Fruit fly (Drosophila melanogaster) whole organism, embryonic: ENCODE measurements around the gene RpS20.

Experiments
- Abd-B ChIP-seq: fragments of 200-800 bp; sonication (Bioruptor generic); optimal IDR thresholded peaks from 2 replicates; lab custom pipeline; 2018; ENCODE audit warnings: missing biosample characterization, mild to moderate bottlenecking, missing genetic modification characterization, moderate library complexity
- CG1024 ChIP-seq: fragments of 200-800 bp; sonication (Bioruptor generic); IDR thresholded peaks from 2 replicates; pipeline ENCODE4 v1.3.6; 2022; ENCODE audit warnings: missing biosample characterization, missing genetic modification characterization
- CG10321 ChIP-seq: fragments of 200-800 bp; sonication (Bioruptor generic); IDR thresholded peaks from 2 replicates; pipeline ENCODE4 v1.3.6; 2022; ENCODE audit warnings: missing biosample characterization, missing genetic modification characterization
- CG11695 ChIP-seq: fragments of 200-800 bp; sonication (Bioruptor generic); IDR thresholded peaks from 3 replicates; pipeline ENCODE4 v1.3.6; 2022; ENCODE audit warnings: missing biosample characterization, missing genetic modification characterization
- CG15073 ChIP-seq: fragments of 200-800 bp; sonication (Bioruptor generic); optimal IDR thresholded peaks from 2 replicates; lab custom pipeline; 2016; ENCODE audit warnings: missing biosample characterization, missing genetic modification characterization
- CG1603 ChIP-seq: fragments of 200-800 bp; sonication (Bioruptor generic); optimal IDR thresholded peaks from 2 replicates; lab custom pipeline; 2019; ENCODE audit warnings: missing biosample characterization, mild to moderate bottlenecking, missing genetic modification characterization, moderate library complexity
- CG17359 ChIP-seq: fragments of 200-800 bp; sonication (Bioruptor generic); optimal IDR thresholded peaks from 3 replicates; lab custom pipeline; 2018; ENCODE audit warnings: missing biosample characterization, mild to moderate bottlenecking, missing genetic modification characterization, moderate library complexity
- CG17385 ChIP-seq: fragments of 200-800 bp; sonication (Bioruptor generic); optimal IDR thresholded peaks from 3 replicates; lab custom pipeline; 2018; ENCODE audit warnings: missing biosample characterization, mild to moderate bottlenecking, missing genetic modification characterization
- CG17912 ChIP-seq: fragments of 200-800 bp; sonication (Bioruptor generic); optimal IDR thresholded peaks from 2 replicates; lab custom pipeline; 2018; ENCODE audit warnings: missing biosample characterization, mild to moderate bottlenecking, missing genetic modification characterization
- CG18619 ChIP-seq: fragments of 200-800 bp; sonication (Bioruptor generic); optimal IDR thresholded peaks from 3 replicates; lab custom pipeline; 2017; ENCODE audit warnings: missing biosample characterization, mild to moderate bottlenecking, missing genetic modification characterization
- CG4282 ChIP-seq: fragments of 200-800 bp; sonication (Bioruptor generic); optimal IDR thresholded peaks from 2 replicates; lab custom pipeline; 2016; ENCODE audit warnings: missing biosample characterization, missing genetic modification characterization
- CG4404 ChIP-seq: fragments of 200-800 bp; sonication (Bioruptor generic); IDR thresholded peaks from 2 replicates; pipeline ENCODE4 v1.3.6; 2022; ENCODE audit warnings: missing biosample characterization, missing genetic modification characterization
- CG4854 ChIP-seq: fragments of 200-800 bp; sonication (Bioruptor generic); optimal IDR thresholded peaks from 2 replicates; lab custom pipeline; 2016; ENCODE audit warnings: missing biosample characterization, missing genetic modification characterization, inconsistent platforms
- CG6654 ChIP-seq: fragments of 200-800 bp; sonication (Bioruptor generic); optimal IDR thresholded peaks from 2 replicates; lab custom pipeline; 2017; ENCODE audit warnings: missing biosample characterization, mild to moderate bottlenecking, missing genetic modification characterization
- CG6765 ChIP-seq: fragments of 200-800 bp; sonication (Bioruptor generic); optimal IDR thresholded peaks from 3 replicates; lab custom pipeline; 2017; ENCODE audit warnings: missing biosample characterization, mild to moderate bottlenecking, missing genetic modification characterization
- CG6813 ChIP-seq: fragments of 200-800 bp; sonication (Bioruptor generic); optimal IDR thresholded peaks from 2 replicates; lab custom pipeline; 2017; ENCODE audit warnings: missing biosample characterization, missing genetic modification characterization, mild to moderate bottlenecking, moderate library complexity, missing genetic modification reagents
- CG7839 ChIP-seq: fragments of 200-800 bp; sonication (Bioruptor generic); optimal IDR thresholded peaks from 3 replicates; lab custom pipeline; 2018; ENCODE audit warnings: missing biosample characterization, mild to moderate bottlenecking, missing genetic modification characterization, moderate library complexity
- CG8388 ChIP-seq: fragments of 200-800 bp; sonication (Bioruptor generic); optimal IDR thresholded peaks from 2 replicates; lab custom pipeline; 2019; ENCODE audit warnings: missing biosample characterization, mild to moderate bottlenecking, missing genetic modification characterization, moderate library complexity
- CG8924 ChIP-seq: fragments of 200-800 bp; optimal IDR thresholded peaks from 3 replicates; lab custom pipeline; 2019; ENCODE audit warnings: missing biosample characterization, mild to moderate bottlenecking, missing genetic modification characterization, moderate library complexity
- CG9437 ChIP-seq: fragments of 200-800 bp; sonication (Bioruptor generic); optimal IDR thresholded peaks from 2 replicates; lab custom pipeline; 2018; ENCODE audit warnings: missing biosample characterization, mild to moderate bottlenecking, missing genetic modification characterization
- Deaf1 ChIP-seq: fragments of 200-800 bp; optimal IDR thresholded peaks from 3 replicates; lab custom pipeline; 2019; ENCODE audit warnings: missing biosample characterization, mild to moderate bottlenecking, missing genetic modification characterization, moderate library complexity
- Dll ChIP-seq: fragments of 200-800 bp; sonication (Bioruptor generic); IDR thresholded peaks from 4 replicates; pipeline ENCODE4 v1.3.6; 2022; ENCODE audit warnings: missing biosample characterization, missing genetic modification characterization; ENCODE audit not compliant: partially characterized antibody
- Hr3 ChIP-seq: fragments of 200-800 bp; sonication (Bioruptor generic); optimal IDR thresholded peaks from 3 replicates; lab custom pipeline; 2016; ENCODE audit warnings: missing biosample characterization, missing genetic modification characterization
- MBD-R2 ChIP-seq: fragments of 200-800 bp; sonication (Bioruptor generic); IDR thresholded peaks from 2 replicates; pipeline ENCODE4 v1.3.6; 2022; ENCODE audit warnings: missing biosample characterization, missing genetic modification characterization
- Mad ChIP-seq: fragments of 200-800 bp; sonication (Bioruptor generic); optimal IDR thresholded peaks from 2 replicates; lab custom pipeline; 2016; ENCODE audit warnings: missing biosample characterization, missing genetic modification characterization
- Max ChIP-seq: fragments of 200-800 bp; sonication (Bioruptor generic); optimal IDR thresholded peaks from 2 replicates; lab custom pipeline; 2016; ENCODE audit warnings: missing biosample characterization, mild to moderate bottlenecking, missing genetic modification characterization
- NC2β ChIP-seq: fragments of 200-800 bp; sonication (Bioruptor generic); optimal IDR thresholded peaks from 2 replicates; lab custom pipeline; 2016; ENCODE audit warnings: missing biosample characterization, missing genetic modification characterization
- Ravus ChIP-seq: fragments of 200-800 bp; sonication (Bioruptor generic); IDR thresholded peaks from 2 replicates; pipeline ENCODE4 v1.3.6; 2022; ENCODE audit warnings: missing biosample characterization, missing genetic modification characterization
- bcd ChIP-seq: fragments of 200-800 bp; sonication (Bioruptor generic); optimal IDR thresholded peaks from 2 replicates; lab custom pipeline; 2017; ENCODE audit warnings: missing biosample characterization, mild to moderate bottlenecking, missing genetic modification characterization
- cato ChIP-seq: fragments of 200-800 bp; sonication (Bioruptor generic); optimal IDR thresholded peaks from 2 replicates; lab custom pipeline; 2016; ENCODE audit warnings: missing biosample characterization, missing genetic modification characterization, borderline replicate concordance
- cg ChIP-seq: fragments of 200-800 bp; sonication (Bioruptor generic); optimal IDR thresholded peaks from 3 replicates; lab custom pipeline; 2019; ENCODE audit warnings: missing biosample characterization, mild to moderate bottlenecking, missing genetic modification characterization, moderate library complexity
- croc ChIP-seq: fragments of 200-800 bp; sonication (Bioruptor generic); conservative IDR thresholded peaks from 3 replicates; pipeline ENCODE4 v1.3.6; 2022; ENCODE audit warnings: missing biosample characterization, missing genetic modification characterization
- dmrt99B ChIP-seq: fragments of 200-800 bp; sonication (Bioruptor generic); optimal IDR thresholded peaks from 2 replicates; lab custom pipeline; 2018; ENCODE audit warnings: missing biosample characterization, mild to moderate bottlenecking, missing genetic modification characterization, moderate library complexity
- dysf ChIP-seq: fragments of 200-800 bp; sonication (Bioruptor generic); IDR thresholded peaks from 3 replicates; pipeline ENCODE4 v1.3.6; 2022; ENCODE audit warnings: missing biosample characterization, missing genetic modification characterization
- eyg ChIP-seq: fragments of 200-800 bp; sonication (Bioruptor generic); optimal IDR thresholded peaks from 3 replicates; lab custom pipeline; 2016; ENCODE audit warnings: missing biosample characterization, missing genetic modification characterization
- fd102C ChIP-seq: fragments of 200-800 bp; sonication (Bioruptor generic); optimal IDR thresholded peaks from 2 replicates; lab custom pipeline; 2018; ENCODE audit warnings: missing biosample characterization, mild to moderate bottlenecking, missing genetic modification characterization, moderate library complexity
- fd64A ChIP-seq: fragments of 200-800 bp; sonication (Bioruptor generic); optimal IDR thresholded peaks from 3 replicates; lab custom pipeline; 2018; ENCODE audit warnings: missing biosample characterization, mild to moderate bottlenecking, missing genetic modification characterization
- gsb-n ChIP-seq: fragments of 200-800 bp; sonication (Bioruptor generic); optimal IDR thresholded peaks from 3 replicates; lab custom pipeline; 2018; ENCODE audit warnings: missing biosample characterization, mild to moderate bottlenecking, missing genetic modification characterization
- jumu ChIP-seq: fragments of 200-800 bp; sonication (Bioruptor generic); optimal IDR thresholded peaks from 3 replicates; lab custom pipeline; 2016; ENCODE audit warnings: missing biosample characterization, missing genetic modification characterization
- lbe ChIP-seq: fragments of 200-800 bp; sonication (Bioruptor generic); optimal IDR thresholded peaks from 2 replicates; lab custom pipeline; 2016; ENCODE audit warnings: missing biosample characterization, mild to moderate bottlenecking, missing genetic modification characterization
- odd ChIP-seq: fragments of 200-800 bp; sonication (Bioruptor generic); optimal IDR thresholded peaks from 2 replicates; lab custom pipeline; 2017; ENCODE audit warnings: missing biosample characterization, mild to moderate bottlenecking, missing genetic modification characterization
- otp ChIP-seq: fragments of 200-800 bp; sonication (Bioruptor generic); IDR thresholded peaks from 3 replicates; pipeline ENCODE4, ENCODE4 v1.3.6; 2022; ENCODE audit warnings: missing biosample characterization, missing genetic modification characterization
- pan ChIP-seq, 4 experiments: fragments of >200 bp in 3 of 4; fragments of 200-800 bp in 1 of 4; sonication (Bioruptor generic) in 1 of 4; optimal IDR thresholded peaks in 3 of 4; IDR thresholded peaks in 1 of 4; 2 replicates each; pipeline versions ENCODE4 v1.3.6 to Lab custom; 2017 to 2022; ENCODE audit warnings: missing biosample characterization in 2 of 4, missing genetic modification characterization in 2 of 4, mixed read lengths in 1 of 4
- pho ChIP-seq: fragments of 200-800 bp; sonication (Bioruptor generic); optimal IDR thresholded peaks from 2 replicates; lab custom pipeline; 2016; ENCODE audit warnings: missing biosample characterization, missing genetic modification characterization
- run ChIP-seq: fragments of 200-800 bp; sonication (Bioruptor generic); optimal IDR thresholded peaks from 3 replicates; lab custom pipeline; 2018; ENCODE audit warnings: missing biosample characterization, mild to moderate bottlenecking, missing genetic modification characterization
- slou ChIP-seq: fragments of 200-800 bp; sonication (Bioruptor generic); optimal IDR thresholded peaks from 3 replicates; lab custom pipeline; 2016; ENCODE audit warnings: missing biosample characterization, missing genetic modification characterization
- sr ChIP-seq: fragments of 200-800 bp; sonication (Bioruptor generic); IDR thresholded peaks from 3 replicates; pipeline ENCODE4 v1.3.6; 2022; ENCODE audit warnings: missing biosample characterization, missing genetic modification characterization
- ssp ChIP-seq: fragments of 200-800 bp; sonication (Bioruptor generic); IDR thresholded peaks from 2 replicates; pipeline ENCODE4 v1.3.6; 2022; ENCODE audit warnings: missing biosample characterization, missing genetic modification characterization
- vfl ChIP-seq: fragments of 200-800 bp; sonication (Bioruptor generic); optimal IDR thresholded peaks from 2 replicates; lab custom pipeline; 2016; ENCODE audit warnings: missing biosample characterization, missing genetic modification characterization
- vnd ChIP-seq: fragments of 200-800 bp; sonication (Bioruptor generic); IDR thresholded peaks from 3 replicates; pipeline ENCODE4 v1.3.6; 2022; ENCODE audit warnings: missing biosample characterization, missing genetic modification characterization; ENCODE audit not compliant: partially characterized antibody
- zf30C ChIP-seq: fragments of 200-800 bp; sonication (Bioruptor generic); optimal IDR thresholded peaks from 3 replicates; lab custom pipeline; 2018; ENCODE audit warnings: missing biosample characterization, mild to moderate bottlenecking, missing genetic modification characterization

The RpS20 gene

DNA sequence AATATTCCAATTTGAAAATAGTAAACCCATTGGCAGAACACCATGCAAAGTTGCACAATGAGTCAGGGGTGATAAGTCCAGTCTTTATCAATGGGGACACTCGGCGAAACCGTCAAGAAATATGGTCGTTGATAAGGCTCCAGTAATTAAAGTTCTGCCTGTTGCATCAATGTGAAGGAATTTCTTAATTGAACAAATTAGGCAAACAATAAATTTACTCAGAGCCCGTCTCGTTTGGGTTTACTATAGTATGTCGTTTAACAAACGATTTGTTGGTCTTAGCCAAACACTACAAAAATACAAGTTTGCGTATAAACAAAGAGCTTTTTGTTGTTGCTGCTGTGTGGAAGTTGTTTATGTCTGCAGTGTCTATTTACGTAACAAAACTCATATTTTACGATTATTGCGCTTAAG lies 12.8 kb downstream of the RpS20 start (continued):
- TF ChIP-seq gsb-n (tag; lab: Kevin White, UChicago) (peak; percentile 27), odd (GFP tag; lab: Kevin White, UChicago) (peak; percentile 64), run (tag; lab: Kevin White, UChicago) (no peak), croc (no peak), jumu (GFP tag; lab: Kevin White, UChicago) (no peak), CG8924 (peak; percentile 21), CG6813 (GFP tag; lab: Kevin White, UChicago) (peak; percentile 36), CG17385 (GFP tag; lab: Kevin White, UChicago) (peak; percentile 38), eyg (GFP tag; lab: Kevin White, UChicago) (no peak), CG18619 (GFP tag; lab: Kevin White, UChicago) (peak; percentile 55), pho (GFP tag; lab: Kevin White, UChicago) (no peak), vnd (GFP tag; lab: Robert Waterston, UW) (no peak), CG1024 (GFP tag; lab: Robert Waterston, UW) (no peak), Ravus (GFP tag; lab: Robert Waterston, UW) (no peak), Hr3 (no peak), MBD-R2 (no peak), bcd (GFP tag; lab: Kevin White, UChicago) (peak; percentile 33), CG4282 (GFP tag; lab: Kevin White, UChicago) (no peak), fd64A (GFP tag; lab: Kevin White, UChicago) (peak; percentile 29), ssp (GFP tag; lab: Robert Waterston, UW) (no peak), pan (optimal IDR thresholded peaks at IDR 0.05; lab: Kevin White, UChicago) (no peak), pan (GFP tag; optimal IDR thresholded peaks at IDR 0.05 in 1 of 2, IDR thresholded peaks at IDR 0.05 in 1 of 2) (no peak), Mad (GFP tag; lab: Kevin White, UChicago) (no peak), CG10321 (GFP tag; lab: Robert Waterston, UW) (no peak), cato (peak; percentile 26), dysf (GFP tag; lab: Robert Waterston, UW) (peak; percentile 40; the same call in 1 of the 3 replicates), CG7839 (tag; lab: Kevin White, UChicago) (peak; percentile 26), CG9437 (GFP tag; lab: Kevin White, UChicago) (no peak), Deaf1 (tag; lab: Kevin White, UChicago) (no peak), sr (0 out of 3 replicates have a peak, but pooled peaks have one; percentile 5), otp (GFP tag; lab: Robert Waterston, UW) (0 out of 3 replicates have a peak, but pooled peaks have one; percentile 23), CG6654 (GFP tag; lab: Kevin White, UChicago) (no peak), vfl (GFP tag; lab: Kevin White, UChicago) (no peak), CG1603 (tag; lab: Kevin White, UChicago) (peak; percentile 66), CG4404 (GFP tag; lab: Robert Waterston, UW) (no peak), lbe (GFP tag; lab: Kevin White, UChicago) (no peak), CG17912 (GFP tag; lab: Kevin White, UChicago) (no peak), slou (GFP tag; lab: Kevin White, UChicago) (peak; percentile 0), Abd-B (GFP tag; lab: Kevin White, UChicago) (no peak), CG11695 (no peak), CG8388 (GFP tag; lab: Kevin White, UChicago) (no peak), CG17359 (tag; lab: Kevin White, UChicago) (peak; percentile 66), fd102C (GFP tag; lab: Kevin White, UChicago) (no peak), cg (GFP tag; lab: Kevin White, UChicago) (no peak), CG6765 (GFP tag; lab: Kevin White, UChicago) (peak; percentile 52), CG15073 (no peak), Dll (GFP tag; lab: Robert Waterston, UW) (no peak), NC2β (GFP tag; lab: Kevin White, UChicago) (no peak), CG4854 (no peak), zf30C (no peak), Max (peak; percentile 8), dmrt99B (tag; lab: Kevin White, UChicago) (peak; percentile 36)
